Fruit fly (Drosophila melanogaster) whole organism, embryonic: ENCODE data around the gene CG9300.

Experiments
- CG10979 ChIP-seq: fragments of 200-800 bp; sonication (Bioruptor generic); optimal IDR thresholded peaks from 2 replicates; lab custom pipeline; 2018; ENCODE audit warnings: missing biosample characterization, mild to moderate bottlenecking, missing genetic modification characterization, moderate library complexity
- CG2120 ChIP-seq: fragments of 200-800 bp; sonication (Bioruptor generic); optimal IDR thresholded peaks from 3 replicates; lab custom pipeline; 2016; ENCODE audit warnings: missing biosample characterization, missing genetic modification characterization
- CG4282 ChIP-seq: fragments of 200-800 bp; sonication (Bioruptor generic); optimal IDR thresholded peaks from 2 replicates; lab custom pipeline; 2016; ENCODE audit warnings: missing biosample characterization, missing genetic modification characterization
- CG9817 ChIP-seq: fragments of 200-800 bp; sonication (Bioruptor generic); optimal IDR thresholded peaks from 2 replicates; lab custom pipeline; 2018; ENCODE audit warnings: missing biosample characterization, mild to moderate bottlenecking, missing genetic modification characterization, moderate library complexity
- Taf1 ChIP-seq: fragments of 200-800 bp; sonication (Bioruptor generic); IDR thresholded peaks from 2 replicates; pipeline ENCODE4 v1.3.6; 2022; ENCODE audit warnings: missing biosample characterization, missing genetic modification characterization
- cato ChIP-seq: fragments of 200-800 bp; sonication (Bioruptor generic); optimal IDR thresholded peaks from 2 replicates; lab custom pipeline; 2016; ENCODE audit warnings: missing biosample characterization, missing genetic modification characterization, borderline replicate concordance
- crol ChIP-seq: fragments of 200-800 bp; sonication (Bioruptor generic); IDR thresholded peaks from 2 replicates; pipeline ENCODE4 v1.3.6; 2022; ENCODE audit warnings: missing biosample characterization, missing genetic modification characterization
- fd96Cb ChIP-seq: fragments of 200-800 bp; sonication (Bioruptor generic); optimal IDR thresholded peaks from 2 replicates; lab custom pipeline; 2018; ENCODE audit warnings: missing biosample characterization, mild to moderate bottlenecking, missing genetic modification characterization, moderate library complexity
- rib ChIP-seq: fragments of 200-800 bp; sonication (Bioruptor generic); IDR thresholded peaks from 2 replicates; pipeline ENCODE4 v1.3.6; 2022; ENCODE audit warnings: missing biosample characterization, missing genetic modification characterization
- scrt ChIP-seq: fragments of 200-800 bp; sonication (Bioruptor generic); optimal IDR thresholded peaks from 2 replicates; lab custom pipeline; 2018; ENCODE audit warnings: missing biosample characterization, mild to moderate bottlenecking, missing genetic modification characterization, moderate library complexity

- TF ChIP-seq scrt (GFP tag; lab: Kevin White, UChicago) (no peak), rib (GFP tag; lab: Robert Waterston, UW) (no peak), Taf1 (GFP tag; lab: Robert Waterston, UW) (no peak), CG2120 (GFP tag; lab: Kevin White, UChicago) (no peak), fd96Cb (tag; lab: Kevin White, UChicago) (no peak), cato (GFP tag; lab: Kevin White, UChicago) (no peak), CG9817 (no peak), CG4282 (no peak), crol (GFP tag; lab: Robert Waterston, UW) (no peak), CG10979 (tag; lab: Kevin White, UChicago) (no peak)
Measured at dm6 chr3L:19532443-19532842, 19.8 kb upstream of the CG9300 start, which contains the start of gene Cpr76Bd.
